Worm (Caenorhabditis elegans): ENCODE data around the gene gfm-1.
A peak's percentile ranks its signal among the peaks of the same experiment; 100 is the strongest.

gfm-1 gene

DNA sequence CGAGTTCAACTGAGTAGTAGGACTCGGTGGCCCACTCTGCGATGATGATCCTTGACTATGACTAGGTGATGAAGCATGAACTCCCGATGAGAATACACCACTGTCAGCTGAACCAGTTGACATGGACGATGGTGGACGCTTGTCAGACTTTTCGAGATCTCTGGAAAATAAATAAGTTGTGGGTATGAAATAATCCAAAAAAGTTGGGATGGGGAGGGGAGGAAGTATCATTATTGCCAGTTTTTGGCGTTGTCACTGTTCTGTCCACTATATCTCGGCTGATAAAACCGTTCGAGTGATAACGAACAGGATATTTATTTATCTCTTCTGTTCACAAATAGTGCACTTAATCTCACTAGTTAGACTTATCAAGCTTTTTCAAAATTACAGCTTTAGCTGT lies 46.8 kb downstream of the gfm-1 start:
- TF ChIP-seq lin-14 (GFP tag; optimal IDR thresholded peaks at IDR 0.05), result no peak
- no peak for TF ChIP-seq Y116A8C.19 (tag; optimal IDR thresholded peaks at IDR 0.05; ENCODE audit: borderline replicate concordance)
- TF ChIP-seq ets-5 (GFP tag; IDR thresholded peaks at IDR 0.05), result no peak
- no peak for TF ChIP-seq ztf-4 (tag; optimal IDR thresholded peaks at IDR 0.05)
- TF ChIP-seq unc-130 (tag; optimal IDR thresholded peaks at IDR 0.05), result no peak
- no peak for TF ChIP-seq nhr-11 (tag; optimal IDR thresholded peaks at IDR 0.05)
- TF ChIP-seq elt-3 (tag; optimal IDR thresholded peaks at IDR 0.05), result no peak
- TF ChIP-seq nhr-237 (tag; optimal IDR thresholded peaks at IDR 0.05), result no peak
- TF ChIP-seq isw-1 (GFP tag; IDR thresholded peaks at IDR 0.05), result no peak
- TF ChIP-seq nhr-85 (tag), result no peak
- no peak for TF ChIP-seq elt-2 (tag; optimal IDR thresholded peaks at IDR 0.05)
- no peak for TF ChIP-seq fkh-8 (tag; optimal IDR thresholded peaks at IDR 0.05)
- TF ChIP-seq C04F5.9 (tag; optimal IDR thresholded peaks at IDR 0.05), result no peak
- TF ChIP-seq snu-23 (GFP tag; optimal IDR thresholded peaks at IDR 0.05), result no peak
- no peak for TF ChIP-seq tbx-2 (tag; optimal IDR thresholded peaks at IDR 0.05)
- TF ChIP-seq ama-1 (optimal IDR thresholded peaks at IDR 0.05), result no peak
- TF ChIP-seq hlh-17 (GFP tag; optimal IDR thresholded peaks at IDR 0.05; ENCODE audit: borderline replicate concordance), result no peak
- no peak for TF ChIP-seq fos-1 (tag; optimal IDR thresholded peaks at IDR 0.05)
- no peak for TF ChIP-seq vab-15 (tag; optimal IDR thresholded peaks at IDR 0.05)

DNA sequence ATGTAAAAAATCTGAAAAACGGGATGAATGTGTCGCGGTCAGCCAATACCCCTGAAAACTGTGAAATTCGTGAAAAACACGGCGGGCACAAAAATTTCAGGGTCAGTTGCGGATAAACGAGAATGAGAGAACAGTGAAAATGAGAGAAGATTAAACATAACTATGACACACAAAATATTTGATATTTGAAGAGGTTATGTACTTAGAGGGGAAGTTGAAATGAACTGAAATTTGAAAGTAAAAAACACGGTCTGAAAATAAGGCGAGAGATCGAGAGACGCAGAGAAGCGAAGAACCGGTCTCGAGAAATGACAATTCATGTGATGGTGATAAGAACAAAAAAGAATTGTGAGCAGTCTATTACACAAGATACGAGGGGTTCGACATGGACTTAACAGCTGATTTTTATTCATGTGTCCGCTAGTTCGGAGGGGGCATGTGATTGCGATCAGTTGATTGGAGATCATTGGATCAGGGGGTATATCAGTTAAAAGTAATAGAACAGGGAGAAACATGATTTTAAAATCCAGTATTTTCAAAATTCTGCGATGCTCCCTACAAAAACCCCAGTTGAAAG lies 48.5 kb downstream of the gfm-1 start, which contains the start of gene moe-3:
Gene moe-3, minus strand, starts transcription at position 51 of the 577 bp plus-strand sequence.
- TF ChIP-seq irx-1 (tag; optimal IDR thresholded peaks at IDR 0.05) (no peak), jun-1 (tag; optimal IDR thresholded peaks at IDR 0.05) (no peak), elt-2 (tag; optimal IDR thresholded peaks at IDR 0.05) (peak; percentile 22), lir-3 (tag; optimal IDR thresholded peaks at IDR 0.05; ENCODE audit: poor library complexity) (no peak), pag-3 (tag; optimal IDR thresholded peaks at IDR 0.05; ENCODE audit: borderline replicate concordance, insufficient read depth) (no peak), ceh-90 (tag; optimal IDR thresholded peaks at IDR 0.05) (no peak), C34B4.2 (tag; optimal IDR thresholded peaks at IDR 0.05) (no peak), pax-3 (tag; optimal IDR thresholded peaks at IDR 0.05) (no peak), dpl-1 (GFP tag; optimal IDR thresholded peaks at IDR 0.05) (peak in 1 of 3 experiments; percentile 17), rnt-1 (tag; optimal IDR thresholded peaks at IDR 0.05) (no peak), nhr-20 (tag; optimal IDR thresholded peaks at IDR 0.05) (peak; percentile 30), lin-35 (GFP tag; optimal IDR thresholded peaks at IDR 0.05) (peak in 1 of 2 experiments; percentile 61), nhr-77 (tag; optimal IDR thresholded peaks at IDR 0.05) (no peak), nhr-76 (tag; optimal IDR thresholded peaks at IDR 0.05) (no peak), efl-1 (optimal IDR thresholded peaks at IDR 0.05) (no peak), efl-1 (GFP tag; optimal IDR thresholded peaks at IDR 0.05 in 1 of 2) (peak in 1 of 2 experiments; percentile 57)

DNA sequence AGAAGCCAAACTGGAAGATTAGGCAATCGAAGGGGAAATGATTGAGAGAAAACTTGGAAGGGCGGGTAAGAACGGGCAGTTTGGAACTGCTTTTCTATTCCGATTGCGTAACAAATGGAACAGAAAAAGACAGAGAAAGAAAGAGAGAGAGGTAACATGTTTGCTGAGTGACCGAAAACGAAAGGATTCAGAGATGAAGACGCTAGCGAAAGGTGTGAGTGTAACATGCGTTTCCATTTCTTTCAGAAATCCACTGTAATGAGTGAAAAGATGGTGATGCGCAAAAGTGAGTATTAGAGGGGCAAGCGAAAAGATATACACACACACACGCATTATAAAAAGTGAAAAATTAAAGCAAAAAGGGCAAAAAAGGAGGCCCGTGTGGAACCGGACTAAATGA lies 50.2 kb downstream of the gfm-1 start:
- TF ChIP-seq skn-1 (tag; optimal IDR thresholded peaks at IDR 0.05) (no peak), blmp-1 (tag; optimal IDR thresholded peaks at IDR 0.05) (peak; percentile 98), lin-15B (tag; optimal IDR thresholded peaks at IDR 0.05) (no peak), efl-1 (optimal IDR thresholded peaks at IDR 0.05) (no peak), efl-1 (GFP tag; optimal IDR thresholded peaks at IDR 0.05 in 1 of 2) (peak in 1 of 2 experiments; percentile 71), lsy-2 (tag; optimal IDR thresholded peaks at IDR 0.05) (no peak)

DNA sequence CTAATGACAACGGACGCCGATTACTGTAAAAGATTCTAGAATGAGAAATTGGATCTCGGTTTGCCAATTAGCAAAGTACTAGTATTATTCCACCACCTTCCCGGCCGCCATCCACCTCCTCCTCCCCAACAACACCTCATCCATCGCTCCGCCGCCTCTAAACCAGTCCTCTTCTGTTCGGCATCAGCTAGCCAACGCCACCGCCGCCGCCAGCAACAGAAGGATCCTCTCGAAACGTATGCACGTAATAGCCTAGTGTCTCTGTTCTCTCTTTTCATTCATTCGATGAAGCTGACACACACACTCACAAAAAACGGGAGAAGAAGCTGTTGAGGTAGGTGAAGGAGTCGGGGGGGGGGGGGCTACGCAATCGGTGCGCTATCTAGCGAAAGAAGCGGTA lies 53.4 kb downstream of the gfm-1 start:
- peak; percentile 10 for TF ChIP-seq blmp-1 (tag; optimal IDR thresholded peaks at IDR 0.05)
- TF ChIP-seq alr-1 (tag; optimal IDR thresholded peaks at IDR 0.05; ENCODE audit: borderline replicate concordance), result no peak
